Worm (Caenorhabditis elegans) whole organism, mixed stage, embryonic: ENCODE data around the gene R09H10.1.

Experiments
- M03D4.4 ChIP-seq: sonication (generic microtip); optimal IDR thresholded peaks from 2 replicates; lab custom pipeline; 2017; ENCODE audit warnings: mild to moderate bottlenecking, missing genetic modification characterization, missing compliant biosample characterization
- bed-3 ChIP-seq: fragments of 200-800 bp; sonication (Bioruptor generic); optimal IDR thresholded peaks from 3 replicates; lab custom pipeline; 2018; ENCODE audit warnings: mild to moderate bottlenecking, missing genetic modification characterization, moderate library complexity, missing compliant biosample characterization
- ceh-39 ChIP-seq: fragments of 150-350 bp; optimal IDR thresholded peaks from 2 replicates; lab custom pipeline; 2014; ENCODE audit warnings: missing biosample characterization, missing genetic modification characterization
- ceh-43 ChIP-seq: fragments of 200-800 bp; sonication (Bioruptor generic); optimal IDR thresholded peaks from 2 replicates; lab custom pipeline; 2018; ENCODE audit warnings: mild to moderate bottlenecking, missing genetic modification characterization, moderate library complexity, missing compliant biosample characterization
- ces-1 ChIP-seq: fragments of 150-350 bp; optimal IDR thresholded peaks from 2 replicates; lab custom pipeline; 2014; ENCODE audit warnings: missing biosample characterization, missing genetic modification reagents, missing genetic modification characterization
- cnd-1 ChIP-seq: fragments of 200-800 bp; sonication (Bioruptor generic); optimal IDR thresholded peaks from 2 replicates; lab custom pipeline; 2018; ENCODE audit warnings: mild to moderate bottlenecking, missing genetic modification characterization, missing compliant biosample characterization
- elt-1 ChIP-seq: sonication (generic microtip); optimal IDR thresholded peaks from 2 replicates; lab custom pipeline; 2017; ENCODE audit warnings: missing genetic modification characterization, mild to moderate bottlenecking, missing compliant biosample characterization, antibody characterized with exemption, moderate library complexity, borderline replicate concordance; ENCODE audit not compliant: insufficient read depth
- elt-3 ChIP-seq: fragments of 150-350 bp; optimal IDR thresholded peaks from 2 replicates; lab custom pipeline; 2014; ENCODE audit warnings: missing biosample characterization, missing genetic modification characterization
- ham-2 ChIP-seq: fragments of 200-800 bp; sonication (Bioruptor generic); optimal IDR thresholded peaks from 2 replicates; lab custom pipeline; 2018; ENCODE audit warnings: mild to moderate bottlenecking, missing genetic modification characterization, missing compliant biosample characterization
- hlh-1 ChIP-seq: fragments of 150-350 bp; optimal IDR thresholded peaks from 2 replicates; lab custom pipeline; 2014; ENCODE audit warnings: missing biosample characterization, missing genetic modification reagents, missing genetic modification characterization
- lin-13 ChIP-seq: fragments of 150-350 bp; optimal IDR thresholded peaks from 2 replicates; lab custom pipeline; 2014; ENCODE audit warnings: missing biosample characterization, missing genetic modification characterization
- lin-32 ChIP-seq: fragments of 200-800 bp; sonication (Bioruptor generic); optimal IDR thresholded peaks from 2 replicates; lab custom pipeline; 2018; ENCODE audit warnings: mild to moderate bottlenecking, missing genetic modification characterization, missing compliant biosample characterization
- lsy-2 ChIP-seq: fragments of 150-350 bp; optimal IDR thresholded peaks from 2 replicates; lab custom pipeline; 2014; ENCODE audit warnings: missing biosample characterization, missing genetic modification characterization
- mab-5 ChIP-seq: fragments of 150-350 bp; optimal IDR thresholded peaks from 2 replicates; lab custom pipeline; 2014; ENCODE audit warnings: missing biosample characterization, missing genetic modification characterization
- mep-1 ChIP-seq: fragments of 150-350 bp; optimal IDR thresholded peaks from 2 replicates; lab custom pipeline; 2017; ENCODE audit warnings: missing biosample characterization, missing genetic modification reagents, missing genetic modification characterization, inconsistent platforms
- mls-2 ChIP-seq: sonication (generic microtip); optimal IDR thresholded peaks from 2 replicates; lab custom pipeline; 2016; ENCODE audit warnings: mild to moderate bottlenecking, missing genetic modification characterization, moderate library complexity, missing compliant biosample characterization
- nhr-12 ChIP-seq: fragments of 150-350 bp; optimal IDR thresholded peaks from 2 replicates; lab custom pipeline; 2014; ENCODE audit warnings: missing biosample characterization, missing genetic modification characterization
- nhr-2 ChIP-seq: fragments of 150-350 bp; optimal IDR thresholded peaks from 2 replicates; lab custom pipeline; 2014; ENCODE audit warnings: missing biosample characterization, missing genetic modification characterization
- nhr-237 ChIP-seq: fragments of 150-350 bp; optimal IDR thresholded peaks from 2 replicates; lab custom pipeline; 2014; ENCODE audit warnings: missing biosample characterization, missing genetic modification characterization
- nhr-28 ChIP-seq: fragments of 150-350 bp; optimal IDR thresholded peaks from 2 replicates; lab custom pipeline; 2014; ENCODE audit warnings: missing biosample characterization, missing genetic modification characterization
- pha-4 ChIP-seq: fragments of 150-350 bp; optimal IDR thresholded peaks from 2 replicates; lab custom pipeline; 2018; ENCODE audit warnings: missing biosample characterization, missing genetic modification reagents, missing genetic modification characterization
- sem-2 ChIP-seq: fragments of 200-800 bp; sonication (Bioruptor generic); optimal IDR thresholded peaks from 2 replicates; lab custom pipeline; 2018; ENCODE audit warnings: mild to moderate bottlenecking, missing genetic modification characterization, missing compliant biosample characterization
- sptf-1 ChIP-seq: sonication (generic microtip); optimal IDR thresholded peaks from 2 replicates; lab custom pipeline; 2017; ENCODE audit warnings: mild to moderate bottlenecking, missing genetic modification characterization, moderate library complexity, missing compliant biosample characterization
- tbx-8 ChIP-seq: fragments of 200-800 bp; sonication (Bioruptor generic); optimal IDR thresholded peaks from 2 replicates; lab custom pipeline; 2018; ENCODE audit warnings: mild to moderate bottlenecking, missing genetic modification characterization, moderate library complexity, missing compliant biosample characterization
- unc-120 ChIP-seq: sonication (generic microtip); optimal IDR thresholded peaks from 2 replicates; lab custom pipeline; 2017; ENCODE audit warnings: missing genetic modification characterization, missing compliant biosample characterization; ENCODE audit not compliant: poor library complexity, severe bottlenecking
- unc-39 ChIP-seq: fragments of 150-350 bp; optimal IDR thresholded peaks from 2 replicates; lab custom pipeline; 2014; ENCODE audit warnings: missing biosample characterization, missing genetic modification characterization
- zip-8 ChIP-seq: fragments of 150-350 bp; optimal IDR thresholded peaks from 2 replicates; lab custom pipeline; 2014; ENCODE audit warnings: missing biosample characterization, missing genetic modification characterization
- ztf-11 ChIP-seq: fragments of 150-350 bp; optimal IDR thresholded peaks from 2 replicates; lab custom pipeline; 2014; ENCODE audit warnings: missing biosample characterization, missing genetic modification characterization

Gene R09H10.1

DNA sequence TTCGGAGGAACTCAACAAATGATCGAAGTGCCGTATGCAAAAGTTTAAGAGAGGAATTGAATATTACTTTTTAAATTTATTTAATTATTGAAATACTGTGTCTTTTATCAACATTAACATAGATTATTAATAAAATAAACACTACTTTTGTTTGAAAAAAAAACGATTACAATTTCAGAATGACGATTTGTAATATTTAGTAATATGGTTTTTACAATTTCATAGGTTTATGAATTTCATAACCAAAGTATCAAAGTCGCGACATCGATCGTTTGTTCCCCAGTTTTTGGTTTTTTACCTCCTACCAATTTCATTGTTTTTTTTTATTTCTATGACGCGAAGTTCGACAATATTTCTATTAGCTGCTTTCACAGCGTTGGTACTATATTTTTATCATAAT lies at the start of gene R09H10.1:
Gene R09H10.1, plus strand, starts transcription at position 301 of the 400 bp plus-strand sequence.
- TF ChIP-seq ceh-39 (tag; lab: Kevin White, UChicago) (no peak), zip-8 (tag; lab: Kevin White, UChicago) (no peak), ceh-43 (GFP tag; lab: Kevin White, UChicago) (no peak), tbx-8 (GFP tag; lab: Kevin White, UChicago) (no peak), unc-120 (tag; lab: Kevin White, UChicago) (no peak), mab-5 (tag; lab: Kevin White, UChicago) (no peak), M03D4.4 (tag; lab: Kevin White, UChicago) (no peak)

DNA sequence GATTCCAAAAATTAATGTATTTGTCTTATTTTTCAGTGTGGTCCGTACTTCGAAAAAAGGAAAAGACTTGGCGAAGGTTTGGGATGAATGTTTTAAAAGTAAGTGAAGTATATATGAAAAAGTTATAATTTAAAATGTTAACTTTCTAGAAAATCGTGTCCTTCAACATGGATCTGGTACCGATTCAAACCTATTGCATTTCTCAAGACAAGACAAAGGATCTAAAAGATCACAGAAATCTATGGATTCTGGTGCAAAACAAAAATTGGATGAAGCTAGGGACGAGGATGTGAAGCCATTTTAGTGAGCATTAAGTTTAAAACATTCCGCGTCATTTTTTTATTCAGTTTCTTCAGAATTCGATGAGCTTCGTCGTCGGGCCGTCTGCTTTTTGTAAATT lies 45.1 kb upstream of the R09H10.1 start, which contains the start of gene zim-2:
Gene zim-2, plus strand, starts transcription at position 301 of the 400 bp plus-strand sequence.
- TF ChIP-seq mab-5 (tag; lab: Kevin White, UChicago) = no peak
- no peak for TF ChIP-seq nhr-12 (tag; lab: Kevin White, UChicago)
- no peak for TF ChIP-seq M03D4.4 (tag; lab: Kevin White, UChicago)
- TF ChIP-seq ces-1 = no peak
- no peak for TF ChIP-seq nhr-28 (tag; lab: Kevin White, UChicago)
- TF ChIP-seq ztf-11 (tag; lab: Kevin White, UChicago) = no peak
- TF ChIP-seq, all 35 proteins: peak for 0

DNA sequence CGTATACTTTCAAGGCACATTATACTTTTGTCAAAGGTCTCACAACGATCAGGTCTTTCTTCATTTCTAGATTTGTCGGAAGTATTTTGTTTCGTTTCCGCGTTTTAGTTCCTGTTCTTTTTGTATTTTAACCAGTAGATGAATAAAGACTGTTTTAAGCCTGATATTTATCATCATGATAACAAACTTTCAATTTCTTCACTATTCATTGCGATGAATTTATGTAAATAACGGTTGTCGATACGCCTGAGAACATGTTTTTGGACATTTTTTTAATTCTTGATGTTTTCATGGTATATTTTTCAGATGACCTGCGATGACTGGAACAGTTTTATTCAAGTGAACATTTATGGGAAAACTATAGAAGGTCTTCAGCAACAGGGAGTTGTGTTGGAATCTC lies 41.7 kb upstream of the R09H10.1 start, which contains the start of gene zim-3:
Gene zim-3, plus strand, starts transcription at position 301 of the 400 bp plus-strand sequence.
- TF ChIP-seq cnd-1 (tag; lab: Kevin White, UChicago) = no peak
- TF ChIP-seq M03D4.4 (tag; lab: Kevin White, UChicago) = no peak
- no peak for TF ChIP-seq nhr-2 (tag; lab: Kevin White, UChicago)
- TF ChIP-seq nhr-12 (tag; lab: Kevin White, UChicago) = no peak
- TF ChIP-seq ces-1 = no peak
- no peak for TF ChIP-seq pha-4 (tag; lab: Kevin White, UChicago)
- no peak for TF ChIP-seq tbx-8 (GFP tag; lab: Kevin White, UChicago)
- no peak for TF ChIP-seq unc-39 (tag; lab: Kevin White, UChicago)
- no peak for TF ChIP-seq mep-1 (tag; lab: Kevin White, UChicago)
- no peak for TF ChIP-seq ceh-43 (GFP tag; lab: Kevin White, UChicago)
- no peak for TF ChIP-seq sem-2 (GFP tag; lab: Kevin White, UChicago)
- no peak for TF ChIP-seq ham-2
- TF ChIP-seq nhr-28 (tag; lab: Kevin White, UChicago) = no peak
- no peak for TF ChIP-seq lin-32
- TF ChIP-seq, all 35 proteins: peak for 0

DNA sequence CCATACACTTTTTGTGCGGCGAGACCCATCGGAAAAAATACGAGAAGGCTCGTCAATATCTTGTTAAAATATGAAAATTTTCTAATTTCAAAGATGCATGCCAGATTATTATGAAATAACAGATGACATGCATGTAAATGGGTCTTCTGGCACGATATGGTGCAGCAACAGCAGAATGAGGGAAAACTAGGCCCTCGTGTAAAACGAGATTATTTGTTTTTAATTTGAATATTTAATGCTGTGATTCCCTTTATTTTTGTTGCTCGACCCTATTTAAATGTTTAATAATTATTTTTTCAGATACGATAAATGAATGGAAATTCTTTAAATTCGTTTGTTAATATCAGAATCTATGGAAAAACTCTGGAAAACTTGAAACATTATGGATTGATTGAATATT lies 38.5 kb upstream of the R09H10.1 start, which contains the start of gene him-8:
Gene him-8, plus strand, starts transcription at position 301 of the 400 bp plus-strand sequence.
- TF ChIP-seq mls-2 (tag; lab: Kevin White, UChicago) (no peak), nhr-28 (tag; lab: Kevin White, UChicago) (no peak), unc-120 (tag; lab: Kevin White, UChicago) (no peak), mab-5 (tag; lab: Kevin White, UChicago) (no peak), sptf-1 (tag; lab: Kevin White, UChicago) (no peak), pha-4 (tag; lab: Kevin White, UChicago) (no peak), sem-2 (GFP tag; lab: Kevin White, UChicago) (no peak), elt-3 (tag; lab: Kevin White, UChicago) (no peak), ces-1 (no peak), nhr-237 (tag; lab: Kevin White, UChicago) (no peak), lsy-2 (tag; lab: Kevin White, UChicago) (no peak), lin-13 (no peak), bed-3 (no peak), nhr-2 (tag; lab: Kevin White, UChicago) (no peak), cnd-1 (tag; lab: Kevin White, UChicago) (no peak), hlh-1 (tag; lab: Kevin White, UChicago) (no peak)
- TF ChIP-seq, all 35 proteins: peak for 0

DNA sequence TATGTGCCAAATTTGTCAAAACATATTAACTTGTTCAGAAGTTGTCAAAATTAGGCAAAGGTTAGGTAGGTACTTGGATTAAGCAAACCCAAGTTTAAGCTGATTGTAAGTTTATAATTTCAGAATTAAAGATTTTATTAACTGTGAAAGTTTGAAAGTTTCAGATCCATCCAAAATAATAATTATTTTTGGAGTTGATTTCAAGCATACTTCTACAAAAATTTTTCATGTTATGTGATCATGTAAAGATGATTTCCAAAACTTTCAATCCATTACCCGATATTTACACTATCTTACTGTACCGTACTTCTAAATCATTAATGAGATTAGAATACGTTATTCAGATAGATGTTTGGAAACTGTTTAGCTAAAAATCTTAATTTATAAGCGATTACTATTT lies 35.5 kb upstream of the R09H10.1 start:
- no peak for TF ChIP-seq sptf-1 (tag; lab: Kevin White, UChicago)
- no peak for TF ChIP-seq elt-1
- TF ChIP-seq ham-2 = no peak

DNA sequence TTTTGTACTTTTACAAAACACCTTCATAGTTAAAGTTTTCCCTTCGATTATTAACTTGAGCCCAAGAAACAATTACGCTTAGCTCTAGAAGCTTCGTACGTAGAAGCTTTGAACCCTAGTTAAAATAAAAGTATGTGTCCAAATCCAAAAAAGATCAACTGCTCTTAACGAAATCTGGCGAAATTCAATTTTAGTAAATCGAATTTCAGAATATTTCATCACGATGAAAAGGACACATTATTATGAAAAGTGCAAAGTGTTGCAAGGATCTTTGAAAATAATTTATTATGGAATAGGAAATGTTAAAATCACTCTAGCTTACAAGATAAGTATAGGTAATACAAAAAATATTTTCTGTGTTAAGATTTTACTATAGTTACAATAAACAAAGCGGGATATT lies 34.8 kb upstream of the R09H10.1 start:
- TF ChIP-seq ces-1 (peak; percentile 67), mls-2 (tag; lab: Kevin White, UChicago) (no peak)
- TF ChIP-seq, all 35 proteins: peak for 1
